Fruit fly (Drosophila melanogaster) Kc167 (cell line): Measurements from ENCODE around the gene CG33172.

ENCODE experiments used
- Myc ChIP-seq: fragments of >200 bp; optimal IDR thresholded peaks from 2 replicates; lab custom pipeline; 2017; ENCODE audit warnings: missing external identifiers
- Sin3A ChIP-seq: fragments of >200 bp; optimal IDR thresholded peaks from 2 replicates; lab custom pipeline; 2018; ENCODE audit warnings: missing external identifiers
- insv ChIP-seq: fragments of >200 bp; optimal IDR thresholded peaks from 3 replicates; lab custom pipeline; 2018; ENCODE audit warnings: missing external identifiers
- psq ChIP-seq: fragments of >200 bp; optimal IDR thresholded peaks from 2 replicates; lab custom pipeline; 2017; ENCODE audit warnings: missing external identifiers
- ttk ChIP-seq: sonication (Bioruptor generic); optimal IDR thresholded peaks from 2 replicates; lab custom pipeline; 2017; ENCODE audit warnings: missing external identifiers

DNA sequence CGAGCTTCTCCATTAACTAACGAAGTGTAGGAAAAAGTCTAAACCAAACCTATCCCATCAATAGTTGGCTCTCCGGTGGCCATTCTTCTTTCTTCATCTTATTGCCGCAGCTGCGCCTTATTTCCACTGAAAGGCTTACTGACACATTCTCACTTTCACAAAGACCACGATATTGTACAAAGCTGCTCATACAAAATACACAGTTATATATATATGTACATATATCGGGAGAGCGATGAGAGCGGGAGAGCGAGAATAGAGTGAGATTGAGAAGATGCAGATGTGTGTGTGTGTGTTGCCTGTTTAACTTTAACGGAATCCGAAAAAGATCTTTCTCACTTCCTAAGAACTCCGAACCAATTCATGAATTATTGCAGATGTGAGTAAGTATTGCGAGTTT, 43.8 kb downstream of the CG33172 start:
- TF ChIP-seq Sin3A: no peak
- TF ChIP-seq ttk (lab: Kevin White, UChicago): no peak
- no peak for TF ChIP-seq psq (lab: Kevin White, UChicago)
- no peak for TF ChIP-seq insv (lab: Kevin White, UChicago)
- TF ChIP-seq Myc (lab: Kevin White, UChicago): no peak
